Worm (Caenorhabditis elegans) whole organism, mixed stage, embryonic: ENCODE measurements around the gene nape-2.

Experiments
- blmp-1 ChIP-seq: fragments of 150-350 bp; optimal IDR thresholded peaks from 2 replicates; lab custom pipeline; 2014; ENCODE audit warnings: missing biosample characterization, missing genetic modification characterization
- ceh-43 ChIP-seq: fragments of 200-800 bp; sonication (Bioruptor generic); optimal IDR thresholded peaks from 2 replicates; lab custom pipeline; 2018; ENCODE audit warnings: mild to moderate bottlenecking, missing genetic modification characterization, moderate library complexity, missing compliant biosample characterization
- cnd-1 ChIP-seq: fragments of 200-800 bp; sonication (Bioruptor generic); optimal IDR thresholded peaks from 2 replicates; lab custom pipeline; 2018; ENCODE audit warnings: mild to moderate bottlenecking, missing genetic modification characterization, missing compliant biosample characterization
- elt-3 ChIP-seq: fragments of 150-350 bp; optimal IDR thresholded peaks from 2 replicates; lab custom pipeline; 2014; ENCODE audit warnings: missing biosample characterization, missing genetic modification characterization
- pha-4 ChIP-seq: fragments of 150-350 bp; optimal IDR thresholded peaks from 2 replicates; lab custom pipeline; 2018; ENCODE audit warnings: missing biosample characterization, missing genetic modification reagents, missing genetic modification characterization
- snpc-4 ChIP-seq: fragments of 150-350 bp; optimal IDR thresholded peaks from 2 replicates; lab custom pipeline; 2014; ENCODE audit warnings: missing biosample characterization, missing genetic modification characterization
- unc-39 ChIP-seq: fragments of 150-350 bp; optimal IDR thresholded peaks from 2 replicates; lab custom pipeline; 2014; ENCODE audit warnings: missing biosample characterization, missing genetic modification characterization
- unc-62 ChIP-seq: fragments of 150-350 bp; optimal IDR thresholded peaks from 2 replicates; lab custom pipeline; 2014; ENCODE audit warnings: missing biosample characterization, missing genetic modification reagents, missing genetic modification characterization
- zip-8 ChIP-seq: fragments of 150-350 bp; optimal IDR thresholded peaks from 2 replicates; lab custom pipeline; 2014; ENCODE audit warnings: missing biosample characterization, missing genetic modification characterization
- ztf-11 ChIP-seq: fragments of 150-350 bp; optimal IDR thresholded peaks from 2 replicates; lab custom pipeline; 2014; ENCODE audit warnings: missing biosample characterization, missing genetic modification characterization

DNA sequence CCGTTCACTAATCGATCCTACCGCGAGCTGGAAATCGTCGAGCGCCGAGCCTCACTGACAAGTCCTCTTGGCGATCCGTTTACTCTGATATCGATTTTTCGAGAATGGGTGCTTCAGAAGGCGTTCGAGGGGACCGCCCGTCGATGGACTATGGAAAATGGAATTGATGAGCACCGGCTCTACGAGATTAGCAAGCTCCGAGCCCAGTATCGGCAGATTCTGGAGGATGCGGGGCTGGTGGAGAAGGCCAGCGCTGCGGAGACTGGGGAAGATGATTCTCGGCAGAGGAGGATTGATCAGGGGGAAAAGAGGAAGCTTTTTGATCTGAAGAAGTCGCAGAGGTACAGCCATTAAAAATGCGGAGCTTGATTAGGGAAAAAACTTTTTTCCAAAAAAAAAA is 7.3 kb downstream of the nape-2 start:
- no peak for TF ChIP-seq unc-62 (GFP tag; lab: Kevin White, UChicago)
- TF ChIP-seq ceh-43, result no peak
- TF ChIP-seq ztf-11 (tag; lab: Kevin White, UChicago), result no peak
- TF ChIP-seq elt-3 (tag; lab: Kevin White, UChicago), result no peak
- no peak for TF ChIP-seq pha-4 (tag; lab: Kevin White, UChicago)
- TF ChIP-seq zip-8 (tag; lab: Kevin White, UChicago), result no peak
- no peak for TF ChIP-seq cnd-1 (tag; lab: Kevin White, UChicago)
- no peak for TF ChIP-seq unc-39 (tag; lab: Kevin White, UChicago)
- TF ChIP-seq blmp-1, result no peak
- TF ChIP-seq snpc-4 (tag; lab: Kevin White, UChicago), result no peak
